Worm (Caenorhabditis elegans): Measurements from ENCODE around the gene R04E5.7.

DNA sequence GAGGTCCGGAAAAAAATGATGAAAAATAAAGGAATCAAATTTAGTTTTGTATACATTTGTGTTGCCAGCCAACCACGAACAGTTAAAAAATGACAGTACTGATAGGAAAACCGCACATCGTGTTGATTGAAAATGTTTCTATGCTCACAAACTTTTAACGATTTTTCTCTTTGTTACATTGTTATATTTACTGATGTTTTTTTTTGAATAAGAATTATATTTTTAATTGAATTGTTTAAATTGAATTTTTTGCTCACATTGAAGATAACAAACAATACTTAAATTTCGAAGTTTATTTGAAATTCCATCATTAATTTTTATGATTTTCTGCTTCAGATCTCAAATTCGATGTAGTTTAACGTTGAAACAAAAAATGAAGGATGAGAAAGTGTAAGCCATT is 35.6 kb downstream of the R04E5.7 start, which contains the start of gene M02D8.5:
- TF ChIP-seq ceh-2 (tag; optimal IDR thresholded peaks at IDR 0.05) (no peak), dve-1 (tag; optimal IDR thresholded peaks at IDR 0.05) (no peak), hlh-30 (tag; optimal IDR thresholded peaks at IDR 0.05; ENCODE audit: insufficient read depth) (no peak), nhr-11 (tag; optimal IDR thresholded peaks at IDR 0.05) (no peak), fkh-6 (tag; optimal IDR thresholded peaks at IDR 0.05) (no peak), che-1 (tag; optimal IDR thresholded peaks at IDR 0.05) (no peak), ceh-18 (tag; optimal IDR thresholded peaks at IDR 0.05) (no peak), ceh-14 (tag; optimal IDR thresholded peaks at IDR 0.05) (no peak)
